Worm (Caenorhabditis elegans) whole organism, late embryonic: ENCODE data around the gene dmsr-8.

Experiments
- C38D4.7 ChIP-seq: fragments of 200-800 bp; sonication (Bioruptor generic); optimal IDR thresholded peaks from 2 replicates; lab custom pipeline; 2018; ENCODE audit warnings: mild to moderate bottlenecking, missing genetic modification characterization, moderate library complexity, missing compliant biosample characterization
- F13H6.1 ChIP-seq: sonication (generic microtip); optimal IDR thresholded peaks from 2 replicates; lab custom pipeline; 2016; ENCODE audit warnings: missing genetic modification characterization, missing compliant biosample characterization
- K02D7.2 ChIP-seq: sonication (generic microtip); optimal IDR thresholded peaks from 2 replicates; lab custom pipeline; 2017; ENCODE audit warnings: mild to moderate bottlenecking, missing genetic modification characterization, missing compliant biosample characterization
- K09A11.1 ChIP-seq: sonication (generic microtip); optimal IDR thresholded peaks from 2 replicates; lab custom pipeline; 2017; ENCODE audit warnings: antibody characterized with exemption, mild to moderate bottlenecking, missing genetic modification characterization, missing compliant biosample characterization; ENCODE audit not compliant: insufficient read depth
- Y22D7AL.16 ChIP-seq: sonication (generic microtip); optimal IDR thresholded peaks from 2 replicates; lab custom pipeline; 2016; ENCODE audit warnings: missing genetic modification characterization, missing compliant biosample characterization
- ahr-1 ChIP-seq: sonication (generic microtip); optimal IDR thresholded peaks from 2 replicates; lab custom pipeline; 2016; ENCODE audit warnings: missing genetic modification characterization, missing compliant biosample characterization
- ama-1 ChIP-seq: fragments of 150-350 bp; optimal IDR thresholded peaks from 2 replicates; lab custom pipeline; 2014
- ceh-14 ChIP-seq: sonication (generic microtip); optimal IDR thresholded peaks from 2 replicates; lab custom pipeline; 2016; ENCODE audit warnings: missing genotype, missing genetic modification characterization, missing compliant biosample characterization
- ceh-18 ChIP-seq: sonication (generic microtip); optimal IDR thresholded peaks from 2 replicates; lab custom pipeline; 2016; ENCODE audit warnings: missing genetic modification characterization, missing compliant biosample characterization
- ceh-19 ChIP-seq: fragments of 200-800 bp; sonication (Bioruptor generic); optimal IDR thresholded peaks from 2 replicates; lab custom pipeline; 2018; ENCODE audit warnings: mild to moderate bottlenecking, missing genetic modification characterization, missing compliant biosample characterization
- ceh-2 ChIP-seq: sonication (generic microtip); optimal IDR thresholded peaks from 2 replicates; lab custom pipeline; 2016; ENCODE audit warnings: missing genotype, missing genetic modification characterization, missing compliant biosample characterization
- ceh-22 ChIP-seq: sonication (generic microtip); optimal IDR thresholded peaks from 2 replicates; lab custom pipeline; 2017; ENCODE audit warnings: missing biosample characterization, missing genetic modification characterization
- ceh-24 ChIP-seq: sonication (generic microtip); optimal IDR thresholded peaks from 2 replicates; lab custom pipeline; 2016; ENCODE audit warnings: mild to moderate bottlenecking, missing genetic modification characterization, missing compliant biosample characterization
- ceh-30 ChIP-seq: fragments of 150-350 bp; optimal IDR thresholded peaks from 2 replicates; lab custom pipeline; 2014; ENCODE audit warnings: missing biosample characterization, missing genetic modification characterization
- ceh-31 ChIP-seq: sonication (generic microtip); optimal IDR thresholded peaks from 2 replicates; lab custom pipeline; 2016; ENCODE audit warnings: missing genetic modification characterization, missing compliant biosample characterization
- ceh-34 ChIP-seq: sonication (generic microtip); optimal IDR thresholded peaks from 2 replicates; lab custom pipeline; 2016; ENCODE audit warnings: mild to moderate bottlenecking, missing genetic modification characterization, missing compliant biosample characterization
- ceh-45 ChIP-seq: fragments of 200-800 bp; sonication (Bioruptor generic); IDR thresholded peaks from 2 replicates; pipeline ENCODE4 v1.3.6; 2022; ENCODE audit warnings: missing genetic modification reagents, missing genetic modification characterization, missing compliant biosample characterization
- ceh-48 ChIP-seq: sonication (generic microtip); optimal IDR thresholded peaks from 2 replicates; lab custom pipeline; 2016; ENCODE audit warnings: missing genetic modification characterization, inconsistent platforms, missing compliant biosample characterization
- ceh-6 ChIP-seq: fragments of 200-800 bp; sonication (Bioruptor generic); optimal IDR thresholded peaks from 2 replicates; lab custom pipeline; 2018; ENCODE audit warnings: mild to moderate bottlenecking, missing genetic modification characterization, missing compliant biosample characterization
- ceh-9 ChIP-seq: sonication (generic microtip); optimal IDR thresholded peaks from 2 replicates; lab custom pipeline; 2016; ENCODE audit warnings: mild to moderate bottlenecking, missing genetic modification characterization, inconsistent platforms, missing compliant biosample characterization
- dmd-4 ChIP-seq: sonication (generic microtip); optimal IDR thresholded peaks from 2 replicates; lab custom pipeline; 2016; ENCODE audit warnings: borderline replicate concordance, missing genetic modification characterization, missing compliant biosample characterization
- elt-2 ChIP-seq: sonication (generic microtip); optimal IDR thresholded peaks from 2 replicates; lab custom pipeline; 2016; ENCODE audit warnings: missing genetic modification reagents, missing genetic modification characterization, missing compliant biosample characterization
- elt-4 ChIP-seq: sonication (generic microtip); optimal IDR thresholded peaks from 2 replicates; lab custom pipeline; 2016; ENCODE audit warnings: missing genetic modification characterization, missing compliant biosample characterization
- fax-1 ChIP-seq: sonication (generic microtip); optimal IDR thresholded peaks from 2 replicates; lab custom pipeline; 2016; ENCODE audit warnings: missing genotype, missing genetic modification characterization, missing compliant biosample characterization
- fkh-10 ChIP-seq: fragments of 150-350 bp; optimal IDR thresholded peaks from 2 replicates; lab custom pipeline; 2014; ENCODE audit warnings: missing biosample characterization, missing genetic modification reagents, missing genetic modification characterization
- fkh-6 ChIP-seq: sonication (generic microtip); optimal IDR thresholded peaks from 2 replicates; lab custom pipeline; 2016; ENCODE audit warnings: missing genetic modification characterization, missing compliant biosample characterization
- hlh-13 ChIP-seq: fragments of 200-800 bp; sonication (Bioruptor generic); optimal IDR thresholded peaks from 2 replicates; lab custom pipeline; 2018; ENCODE audit warnings: mild to moderate bottlenecking, missing genetic modification characterization, missing compliant biosample characterization
- hlh-15 ChIP-seq: sonication (generic microtip); optimal IDR thresholded peaks from 2 replicates; lab custom pipeline; 2016; ENCODE audit warnings: missing genetic modification characterization, missing compliant biosample characterization
- hlh-8 ChIP-seq: sonication (generic microtip); optimal IDR thresholded peaks from 2 replicates; lab custom pipeline; 2016; ENCODE audit warnings: missing genotype, missing genetic modification characterization, missing compliant biosample characterization
- madf-2 ChIP-seq: sonication (generic microtip); optimal IDR thresholded peaks from 2 replicates; lab custom pipeline; 2017; ENCODE audit warnings: missing genetic modification characterization, missing compliant biosample characterization
- mec-3 ChIP-seq: sonication (generic microtip); optimal IDR thresholded peaks from 2 replicates; lab custom pipeline; 2016; ENCODE audit warnings: borderline replicate concordance, missing genetic modification characterization, missing compliant biosample characterization
- nfya-1 ChIP-seq: sonication (generic microtip); optimal IDR thresholded peaks from 2 replicates; lab custom pipeline; 2017; ENCODE audit warnings: missing genetic modification characterization, mild to moderate bottlenecking, missing compliant biosample characterization, antibody characterized with exemption, moderate library complexity
- nhr-232 ChIP-seq: sonication (generic microtip); optimal IDR thresholded peaks from 2 replicates; lab custom pipeline; 2016; ENCODE audit warnings: missing genetic modification characterization, missing compliant biosample characterization
- npax-4 ChIP-seq: sonication (generic microtip); optimal IDR thresholded peaks from 2 replicates; lab custom pipeline; 2016; ENCODE audit warnings: missing genetic modification characterization, missing compliant biosample characterization
- odd-2 ChIP-seq: sonication (generic microtip); optimal IDR thresholded peaks from 2 replicates; lab custom pipeline; 2017; ENCODE audit warnings: antibody characterized with exemption, mild to moderate bottlenecking, missing genetic modification characterization, missing compliant biosample characterization
- pag-3 ChIP-seq: sonication (generic microtip); optimal IDR thresholded peaks from 2 replicates; lab custom pipeline; 2016; ENCODE audit warnings: missing compliant biosample characterization, missing genetic modification characterization, borderline replicate concordance
- pat-9 ChIP-seq: fragments of 200-800 bp; sonication (Bioruptor generic); optimal IDR thresholded peaks from 2 replicates; lab custom pipeline; 2018; ENCODE audit warnings: mild to moderate bottlenecking, missing genetic modification characterization, moderate library complexity, missing compliant biosample characterization
- pax-1 ChIP-seq: fragments of 150-350 bp; optimal IDR thresholded peaks from 2 replicates; lab custom pipeline; 2014; ENCODE audit warnings: missing biosample characterization, missing genetic modification characterization
- pha-2 ChIP-seq: sonication (generic microtip); optimal IDR thresholded peaks from 2 replicates; lab custom pipeline; 2017; ENCODE audit warnings: mild to moderate bottlenecking, missing genetic modification characterization, missing compliant biosample characterization
- pqm-1 ChIP-seq: sonication (generic microtip); optimal IDR thresholded peaks from 2 replicates; lab custom pipeline; 2016; ENCODE audit warnings: missing genetic modification characterization, missing compliant biosample characterization
- pros-1 ChIP-seq: fragments of 150-350 bp; optimal IDR thresholded peaks from 2 replicates; lab custom pipeline; 2014; ENCODE audit warnings: missing biosample characterization, missing genetic modification reagents, missing genetic modification characterization
- ref-2 ChIP-seq: sonication (generic microtip); optimal IDR thresholded peaks from 2 replicates; lab custom pipeline; 2016; ENCODE audit warnings: missing genetic modification characterization, missing compliant biosample characterization
- rnt-1 ChIP-seq: sonication (generic microtip); optimal IDR thresholded peaks from 2 replicates; lab custom pipeline; 2016; ENCODE audit warnings: missing genetic modification characterization, missing compliant biosample characterization
- sdc-2 ChIP-seq: sonication (generic microtip); optimal IDR thresholded peaks from 2 replicates; lab custom pipeline; 2016; ENCODE audit warnings: missing genotype, missing genetic modification characterization, missing compliant biosample characterization
- sox-4 ChIP-seq: sonication (generic microtip); optimal IDR thresholded peaks from 2 replicates; lab custom pipeline; 2017; ENCODE audit warnings: mild to moderate bottlenecking, missing genetic modification characterization, inconsistent platforms, missing compliant biosample characterization
- syd-9 ChIP-seq: sonication (generic microtip); optimal IDR thresholded peaks from 2 replicates; lab custom pipeline; 2016; ENCODE audit warnings: mild to moderate bottlenecking, missing genetic modification characterization, moderate library complexity, missing compliant biosample characterization
- tbx-2 ChIP-seq: sonication (generic microtip); optimal IDR thresholded peaks from 2 replicates; lab custom pipeline; 2016; ENCODE audit warnings: missing genetic modification characterization, missing compliant biosample characterization
- tbx-7 ChIP-seq: sonication (generic microtip); optimal IDR thresholded peaks from 2 replicates; lab custom pipeline; 2016; ENCODE audit warnings: missing genotype, missing genetic modification characterization, missing compliant biosample characterization
- unc-3 ChIP-seq, 2 experiments: fragments of 200-800 bp in 1 of 2; sonication (Bioruptor generic) in 1 of 2; sonication (generic microtip) in 1 of 2; conservative IDR thresholded peaks in 1 of 2; optimal IDR thresholded peaks in 1 of 2; 2 replicates each; pipeline versions ENCODE4 v1.3.6 to Lab custom; 2016 to 2022; ENCODE audit warnings: missing compliant biosample characterization in 2 of 2, missing genetic modification characterization in 2 of 2, missing genetic modification reagents in 1 of 2
- unc-42 ChIP-seq: sonication (generic microtip); optimal IDR thresholded peaks from 2 replicates; lab custom pipeline; 2016; ENCODE audit warnings: missing genotype, missing genetic modification characterization, missing compliant biosample characterization
- unc-55 ChIP-seq: sonication (generic microtip); optimal IDR thresholded peaks from 2 replicates; lab custom pipeline; 2017; ENCODE audit warnings: missing biosample characterization, missing genetic modification reagents, missing genetic modification characterization
- unc-86 ChIP-seq: sonication (generic microtip); optimal IDR thresholded peaks from 2 replicates; lab custom pipeline; 2016; ENCODE audit warnings: missing genetic modification characterization, missing compliant biosample characterization
- zip-5 ChIP-seq: sonication (generic microtip); optimal IDR thresholded peaks from 2 replicates; lab custom pipeline; 2016; ENCODE audit warnings: missing genetic modification characterization, missing compliant biosample characterization
- ztf-16 ChIP-seq: sonication (generic microtip); optimal IDR thresholded peaks from 2 replicates; lab custom pipeline; 2017; ENCODE audit warnings: missing genetic modification characterization, missing compliant biosample characterization

Gene dmsr-8

DNA sequence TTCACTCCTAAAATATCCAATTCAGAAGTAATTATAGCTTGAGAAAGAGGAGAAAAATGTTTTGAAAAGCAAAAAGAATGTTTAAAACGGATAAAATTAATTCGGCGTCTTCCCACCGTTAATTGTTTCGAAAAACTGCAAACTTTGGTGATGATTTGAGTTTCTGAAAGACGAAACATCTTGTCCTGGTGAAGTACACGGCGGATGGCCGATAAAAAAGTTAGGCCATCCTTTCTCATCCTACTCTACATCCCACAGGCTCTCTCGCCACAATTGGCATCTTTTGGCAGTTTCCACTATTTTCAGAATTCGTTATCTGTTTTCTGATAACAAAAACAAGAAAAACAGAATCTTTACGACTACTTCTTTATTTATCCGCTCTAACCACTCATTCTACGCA is 11.7 kb upstream of the dmsr-8 start, which contains the start of the genes C35A5.8 and hda-11:
TSS of gene C35A5.8 (minus strand) at position 7 of the 400 bp plus-strand sequence.
TSS of gene hda-11 (plus strand) at position 283 of the 400 bp plus-strand sequence.
- no peak for TF ChIP-seq C38D4.7 (GFP tag; lab: Kevin White, UChicago)
- TF ChIP-seq ama-1 (lab: Kevin White, UChicago): no peak
- TF ChIP-seq sox-4 (tag; lab: Kevin White, UChicago): no peak
- TF ChIP-seq fkh-6 (tag; lab: Kevin White, UChicago): peak; percentile 52
- no peak for TF ChIP-seq dmd-4
- TF ChIP-seq tbx-2 (tag; lab: Kevin White, UChicago): peak; percentile 90
- peak; percentile 94 for TF ChIP-seq ceh-31
- no peak for TF ChIP-seq npax-4 (tag; lab: Kevin White, UChicago)
- TF ChIP-seq madf-2 (tag; lab: Kevin White, UChicago): no peak
- peak; percentile 62 for TF ChIP-seq zip-5 (tag; lab: Kevin White, UChicago)
- no peak for TF ChIP-seq pqm-1 (tag; lab: Kevin White, UChicago)
- TF ChIP-seq hlh-8 (tag; lab: Kevin White, UChicago): peak; percentile 82
- peak; percentile 65 for TF ChIP-seq F13H6.1 (tag; lab: Kevin White, UChicago)
- TF ChIP-seq pha-2: no peak
- peak; percentile 22 for TF ChIP-seq unc-42 (tag; lab: Kevin White, UChicago)
- TF ChIP-seq ceh-22 (tag; lab: Kevin White, UChicago): no peak
- TF ChIP-seq hlh-13 (GFP tag; lab: Kevin White, UChicago): no peak
- TF ChIP-seq fax-1: peak; percentile 39
- no peak for TF ChIP-seq ceh-24 (tag; lab: Kevin White, UChicago)
- no peak for TF ChIP-seq ceh-48 (tag; lab: Kevin White, UChicago)
- no peak for TF ChIP-seq unc-3 (GFP tag; conservative IDR thresholded peaks at IDR 0.05; lab: Robert Waterston, UW)
- TF ChIP-seq unc-3 (tag; optimal IDR thresholded peaks at IDR 0.05; lab: Kevin White, UChicago): no peak
- TF ChIP-seq pat-9 (tag; lab: Kevin White, UChicago): no peak
- no peak for TF ChIP-seq nhr-232 (tag; lab: Kevin White, UChicago)
- peak; percentile 22 for TF ChIP-seq sdc-2 (tag; lab: Kevin White, UChicago)
- no peak for TF ChIP-seq fkh-10
- TF ChIP-seq ceh-19: peak; percentile 15
- no peak for TF ChIP-seq ceh-45 (GFP tag; lab: Robert Waterston, UW)
- peak; percentile 1 for TF ChIP-seq hlh-15 (tag; lab: Kevin White, UChicago)
- TF ChIP-seq ref-2 (tag; lab: Kevin White, UChicago): peak; percentile 88
- TF ChIP-seq rnt-1 (tag; lab: Kevin White, UChicago): peak; percentile 60
- no peak for TF ChIP-seq pros-1 (tag; lab: Kevin White, UChicago)
- TF ChIP-seq pax-1: no peak
- no peak for TF ChIP-seq syd-9
- no peak for TF ChIP-seq K02D7.2 (tag; lab: Kevin White, UChicago)
- TF ChIP-seq ceh-34: peak; percentile 48
- TF ChIP-seq ceh-30 (tag; lab: Kevin White, UChicago): no peak
- peak; percentile 91 for TF ChIP-seq ceh-2 (tag; lab: Kevin White, UChicago)
- no peak for TF ChIP-seq unc-86 (tag; lab: Kevin White, UChicago)
- TF ChIP-seq elt-2 (tag; lab: Kevin White, UChicago): peak; percentile 78
- TF ChIP-seq elt-4 (tag; lab: Kevin White, UChicago): no peak
- TF ChIP-seq odd-2: no peak
- no peak for TF ChIP-seq ceh-6 (GFP tag; lab: Kevin White, UChicago)
- no peak for TF ChIP-seq ceh-9
- no peak for TF ChIP-seq pag-3
- peak; percentile 15 for TF ChIP-seq ceh-18 (tag; lab: Kevin White, UChicago)
- TF ChIP-seq ztf-16: no peak
- no peak for TF ChIP-seq unc-55
- TF ChIP-seq K09A11.1 (tag; lab: Kevin White, UChicago): no peak
- TF ChIP-seq mec-3 (tag; lab: Kevin White, UChicago): peak; percentile 84
- no peak for TF ChIP-seq ahr-1 (tag; lab: Kevin White, UChicago)
- no peak for TF ChIP-seq ceh-14 (tag; lab: Kevin White, UChicago)
- TF ChIP-seq Y22D7AL.16 (tag; lab: Kevin White, UChicago): no peak
- TF ChIP-seq tbx-7: peak; percentile 88
- TF ChIP-seq nfya-1 (tag; lab: Kevin White, UChicago): peak; percentile 8
